Fruit fly (Drosophila melanogaster): ENCODE measurements around the gene Pkcdelta.

Pkcdelta gene

dm6 chrX:12462936-12463558 lies 31.0 kb downstream of the Pkcdelta start, which contains the start of the genes Rab40 and CG42258 (continued):
- no peak for TF ChIP-seq CG31224 (GFP tag; IDR thresholded peaks at IDR 0.05)
- no peak for TF ChIP-seq otp (GFP tag; IDR thresholded peaks at IDR 0.05)
- peak; percentile 64; the same call in 2 of the 3 replicates for TF ChIP-seq Dbx (GFP tag; IDR thresholded peaks at IDR 0.05)
- no peak for TF ChIP-seq CG11723 (GFP tag; optimal IDR thresholded peaks at IDR 0.05)
- TF ChIP-seq CG1529 (GFP tag; optimal IDR thresholded peaks at IDR 0.05): no peak
- TF ChIP-seq CG6272 (GFP tag; IDR thresholded peaks at IDR 0.05): no peak
- TF ChIP-seq chif (GFP tag; optimal IDR thresholded peaks at IDR 0.05): peak in 1 of 2 experiments; percentile 60
- TF ChIP-seq zen (tag; optimal IDR thresholded peaks at IDR 0.05): no peak
- no peak for TF ChIP-seq CG12299 (tag; optimal IDR thresholded peaks at IDR 0.05)
- no peak for TF ChIP-seq Awh (GFP tag; IDR thresholded peaks at IDR 0.05)
- no peak for TF ChIP-seq Hr39 (optimal IDR thresholded peaks at IDR 0.05)
- no peak for TF ChIP-seq stc (GFP tag; IDR thresholded peaks at IDR 0.05)
- no peak for TF ChIP-seq nom (GFP tag; optimal IDR thresholded peaks at IDR 0.05)
- TF ChIP-seq sug (tag; optimal IDR thresholded peaks at IDR 0.05): peak; percentile 42
- no peak for TF ChIP-seq B-H1 (GFP tag; IDR thresholded peaks at IDR 0.05)
- no peak for TF ChIP-seq ro (GFP tag; IDR thresholded peaks at IDR 0.05)
- no peak for TF ChIP-seq tup (GFP tag; optimal IDR thresholded peaks at IDR 0.05)
- peak; percentile 80 for TF ChIP-seq CG17361 (GFP tag; IDR thresholded peaks at IDR 0.05)
- TF ChIP-seq Hey (tag; optimal IDR thresholded peaks at IDR 0.05): no peak
- peak; percentile 49 for TF ChIP-seq CG12155 (GFP tag; optimal IDR thresholded peaks at IDR 0.05)
- TF ChIP-seq nau (GFP tag; optimal IDR thresholded peaks at IDR 0.05): no peak
- no peak for TF ChIP-seq pb (GFP tag; optimal IDR thresholded peaks at IDR 0.05)
- no peak for TF ChIP-seq Jarid2 (GFP tag; optimal IDR thresholded peaks at IDR 0.05)
- TF ChIP-seq maf-S (GFP tag; optimal IDR thresholded peaks at IDR 0.05): no peak
- no peak for TF ChIP-seq TFAM (GFP tag; optimal IDR thresholded peaks at IDR 0.05)
- no peak for TF ChIP-seq Fer2 (tag; optimal IDR thresholded peaks at IDR 0.05)
- TF ChIP-seq Bgb (GFP tag; IDR thresholded peaks at IDR 0.05; ENCODE audit: partially characterized antibody): peak; percentile 49; the same call in 1 of the 2 replicates
- no peak for TF ChIP-seq cato (GFP tag; optimal IDR thresholded peaks at IDR 0.05; ENCODE audit: borderline replicate concordance)
- no peak for TF ChIP-seq CG17612 (GFP tag; IDR thresholded peaks at IDR 0.05)
- peak; percentile 32 for TF ChIP-seq CG13894 (tag; optimal IDR thresholded peaks at IDR 0.05)
- no peak for TF ChIP-seq odd (GFP tag; optimal IDR thresholded peaks at IDR 0.05)
- TF ChIP-seq inv (GFP tag; IDR thresholded peaks at IDR 0.05; ENCODE audit: partially characterized antibody): peak; percentile 66
- peak; percentile 61 for TF ChIP-seq CG13624 (GFP tag; optimal IDR thresholded peaks at IDR 0.05)
- no peak for TF ChIP-seq mld (GFP tag; IDR thresholded peaks at IDR 0.05; ENCODE audit: partially characterized antibody)
- TF ChIP-seq CG14710 (tag; optimal IDR thresholded peaks at IDR 0.05): peak; percentile 77
- peak; percentile 55 for TF ChIP-seq tin (GFP tag; optimal IDR thresholded peaks at IDR 0.05)
- no peak for TF ChIP-seq NC2β (GFP tag; optimal IDR thresholded peaks at IDR 0.05)
- no peak for TF ChIP-seq ase (GFP tag; IDR thresholded peaks at IDR 0.05)
- peak; percentile 44 for TF ChIP-seq fu2 (GFP tag; optimal IDR thresholded peaks at IDR 0.05)
- no peak for TF ChIP-seq Gsc (GFP tag; IDR thresholded peaks at IDR 0.05)
- peak; percentile 40 for TF ChIP-seq CG18476 (GFP tag; optimal IDR thresholded peaks at IDR 0.05)
- peak; percentile 9 for TF ChIP-seq Mad (GFP tag; optimal IDR thresholded peaks at IDR 0.05)
- TF ChIP-seq CG6813 (GFP tag; optimal IDR thresholded peaks at IDR 0.05): no peak
- peak; percentile 48 for TF ChIP-seq CG10209 (GFP tag; optimal IDR thresholded peaks at IDR 0.05)
- peak; percentile 30 for TF ChIP-seq Antp (GFP tag; optimal IDR thresholded peaks at IDR 0.05)
- peak; percentile 71; the same call in 2 of the 4 replicates for TF ChIP-seq Dll (GFP tag; IDR thresholded peaks at IDR 0.05; ENCODE audit: partially characterized antibody)
- peak; percentile 54; the same call in 1 of the 3 replicates for TF ChIP-seq HLH4C (GFP tag; IDR thresholded peaks at IDR 0.05; ENCODE audit: partially characterized antibody)
- TF ChIP-seq so (GFP tag; IDR thresholded peaks at IDR 0.05): no peak
- peak; percentile 36 for TF ChIP-seq Meics (GFP tag; optimal IDR thresholded peaks at IDR 0.05)
- peak; percentile 21 for TF ChIP-seq Dad (GFP tag; optimal IDR thresholded peaks at IDR 0.05)
